Worm (Caenorhabditis elegans) whole organism, L4 larva: ENCODE results near the gene F10C2.3.

ENCODE experiments used
- R02D3.7 ChIP-seq: fragments of 150-350 bp; sonication (generic microtip); optimal IDR thresholded peaks from 3 replicates; lab custom pipeline; 2014; ENCODE audit warnings: missing biosample characterization, missing genetic modification characterization
- T26A8.4 ChIP-seq: fragments of 200-800 bp; sonication (Bioruptor generic); IDR thresholded peaks from 2 replicates; pipeline ENCODE4 v1.3.6; 2022; ENCODE audit warnings: missing genetic modification characterization, missing compliant biosample characterization
- aha-1 ChIP-seq: fragments of 150-350 bp; peaks from one replicate; lab custom pipeline; 2014; ENCODE audit warnings: missing biosample characterization, missing genetic modification characterization
- ama-1 ChIP-seq: fragments of 150-350 bp; optimal IDR thresholded peaks from 2 replicates; lab custom pipeline; 2014; ENCODE audit warnings: inconsistent platforms, mixed read lengths
- ceh-20 ChIP-seq: fragments of 200-800 bp; sonication (Bioruptor generic); IDR thresholded peaks from 2 replicates; pipeline ENCODE4 v1.3.6; 2022; ENCODE audit warnings: missing genetic modification reagents, missing genetic modification characterization, missing compliant biosample characterization
- ceh-82 ChIP-seq: sonication (generic microtip); optimal IDR thresholded peaks from 2 replicates; lab custom pipeline; 2017; ENCODE audit warnings: missing biosample characterization, missing genetic modification characterization
- cey-2 ChIP-seq: sonication (generic microtip); optimal IDR thresholded peaks from 3 replicates; lab custom pipeline; 2017; ENCODE audit warnings: missing genetic modification characterization, mild to moderate bottlenecking, missing compliant biosample characterization, antibody characterized with exemption, borderline replicate concordance; ENCODE audit not compliant: insufficient read depth
- daf-12 ChIP-seq: fragments of 150-350 bp; optimal IDR thresholded peaks from 2 replicates; lab custom pipeline; 2014; ENCODE audit warnings: missing biosample characterization, missing genetic modification reagents, missing genetic modification characterization
- daf-16 ChIP-seq, 3 experiments: sonication (generic microtip); optimal IDR thresholded peaks; 2 replicates each; lab custom pipeline; 2016 to 2017; ENCODE audit warnings: missing genetic modification characterization in 3 of 3, missing genetic modification reagents in 3 of 3, mild to moderate bottlenecking in 2 of 3, missing compliant biosample characterization in 2 of 3, missing biosample characterization in 1 of 3, moderate library complexity in 1 of 3
- dmd-6 ChIP-seq: fragments of 200-800 bp; sonication (Bioruptor generic); IDR thresholded peaks from 2 replicates; pipeline ENCODE4 v1.3.6; 2022; ENCODE audit warnings: missing genetic modification reagents, missing genetic modification characterization, missing compliant biosample characterization
- duxl-1 ChIP-seq: sonication (generic microtip); optimal IDR thresholded peaks from 2 replicates; lab custom pipeline; 2016; ENCODE audit warnings: mild to moderate bottlenecking, missing genetic modification characterization, moderate library complexity, missing compliant biosample characterization; ENCODE audit not compliant: poor library complexity
- dve-1 ChIP-seq: sonication (generic microtip); optimal IDR thresholded peaks from 2 replicates; lab custom pipeline; 2017; ENCODE audit warnings: antibody characterized with exemption, mild to moderate bottlenecking, missing genetic modification characterization, missing compliant biosample characterization; ENCODE audit not compliant: insufficient read depth
- fkh-10 ChIP-seq: fragments of 150-350 bp; optimal IDR thresholded peaks from 2 replicates; lab custom pipeline; 2014; ENCODE audit warnings: missing biosample characterization, missing genetic modification reagents, missing genetic modification characterization
- hlh-11 ChIP-seq: fragments of 200-800 bp; sonication (Bioruptor generic); optimal IDR thresholded peaks from 2 replicates; lab custom pipeline; 2018; ENCODE audit warnings: mild to moderate bottlenecking, missing genetic modification characterization, missing compliant biosample characterization
- hlh-30 ChIP-seq: sonication (generic microtip); optimal IDR thresholded peaks from 2 replicates; lab custom pipeline; 2017; ENCODE audit warnings: antibody characterized with exemption, mild to moderate bottlenecking, missing genetic modification characterization, missing compliant biosample characterization; ENCODE audit not compliant: insufficient read depth
- lim-7 ChIP-seq: fragments of 200-800 bp; sonication (Bioruptor generic); IDR thresholded peaks from 2 replicates; pipeline ENCODE4 v1.3.6; 2022; ENCODE audit warnings: missing genetic modification characterization, missing compliant biosample characterization
- lin-15B ChIP-seq: fragments of 150-350 bp; sonication (generic microtip); optimal IDR thresholded peaks from 3 replicates; lab custom pipeline; 2014; ENCODE audit warnings: missing biosample characterization, missing genetic modification characterization
- lin-29 ChIP-seq: fragments of 200-800 bp; sonication (Bioruptor generic); IDR thresholded peaks from 2 replicates; pipeline ENCODE4 v1.3.6; 2022; ENCODE audit warnings: missing genetic modification reagents, missing genetic modification characterization, missing compliant biosample characterization
- lin-38 ChIP-seq: fragments of 200-800 bp; sonication (Bioruptor generic); IDR thresholded peaks from 2 replicates; pipeline ENCODE4 v1.3.6; 2022; ENCODE audit warnings: missing genetic modification reagents, missing genetic modification characterization, missing compliant biosample characterization
- lir-3 ChIP-seq: sonication (generic microtip); optimal IDR thresholded peaks from 2 replicates; lab custom pipeline; 2016; ENCODE audit warnings: mild to moderate bottlenecking, missing genetic modification characterization, missing compliant biosample characterization
- lsy-2 ChIP-seq, 2 experiments: fragments of 150-350 bp in 1 of 2; sonication (generic microtip) in 1 of 2; optimal IDR thresholded peaks; 2 replicates each; lab custom pipeline; 2014 to 2017; ENCODE audit warnings: missing biosample characterization in 2 of 2, missing genetic modification characterization in 2 of 2
- mdl-1 ChIP-seq, 2 experiments: fragments of 150-350 bp in 1 of 2; sonication (generic microtip) in 1 of 2; optimal IDR thresholded peaks; 2 replicates each; lab custom pipeline; 2014 to 2017; ENCODE audit warnings: missing biosample characterization in 2 of 2, missing genetic modification characterization in 2 of 2
- mdt-29 ChIP-seq: fragments of 200-800 bp; sonication (Bioruptor generic); IDR thresholded peaks from 2 replicates; pipeline ENCODE4 v1.3.6; 2022; ENCODE audit warnings: missing genetic modification reagents, missing genetic modification characterization, missing compliant biosample characterization
- mxl-3 ChIP-seq: fragments of 200-800 bp; sonication (Bioruptor generic); optimal IDR thresholded peaks from 2 replicates; lab custom pipeline; 2018; ENCODE audit warnings: mild to moderate bottlenecking, missing genetic modification characterization, missing compliant biosample characterization
- nhr-11 ChIP-seq: fragments of 150-350 bp; optimal IDR thresholded peaks from 2 replicates; lab custom pipeline; 2014; ENCODE audit warnings: missing biosample characterization, missing genetic modification characterization
- nhr-25 ChIP-seq: sonication (generic microtip); optimal IDR thresholded peaks from 2 replicates; lab custom pipeline; 2017; ENCODE audit warnings: missing genetic modification characterization, mild to moderate bottlenecking, missing compliant biosample characterization, antibody characterized with exemption, moderate library complexity, borderline replicate concordance; ENCODE audit not compliant: insufficient read depth
- nhr-28 ChIP-seq: fragments of 150-350 bp; optimal IDR thresholded peaks from 2 replicates; lab custom pipeline; 2014; ENCODE audit warnings: missing biosample characterization, missing genetic modification characterization
- nhr-42 ChIP-seq: fragments of 200-800 bp; sonication (Bioruptor generic); IDR thresholded peaks from 2 replicates; pipeline ENCODE4 v1.3.6; 2022; ENCODE audit warnings: missing genetic modification characterization, missing compliant biosample characterization
- nhr-48 ChIP-seq: sonication (generic microtip); optimal IDR thresholded peaks from 2 replicates; lab custom pipeline; 2016; ENCODE audit warnings: mild to moderate bottlenecking, missing genetic modification characterization, missing compliant biosample characterization
- nhr-6 ChIP-seq: fragments of 150-350 bp; optimal IDR thresholded peaks from 2 replicates; lab custom pipeline; 2014; ENCODE audit warnings: missing biosample characterization, missing genetic modification characterization
- pha-4 ChIP-seq, 2 experiments: fragments of 150-350 bp in 1 of 2; fragments of 200-800 bp in 1 of 2; sonication (Bioruptor generic) in 1 of 2; IDR thresholded peaks in 1 of 2; optimal IDR thresholded peaks in 1 of 2; 2 replicates each; pipeline versions ENCODE4 v1.3.6 to Lab custom; 2014 to 2022; ENCODE audit warnings: missing genetic modification characterization in 2 of 2, missing genetic modification reagents in 2 of 2, missing biosample characterization in 1 of 2, missing compliant biosample characterization in 1 of 2
- php-3 ChIP-seq: fragments of 200-800 bp; sonication (Bioruptor generic); IDR thresholded peaks from 2 replicates; pipeline ENCODE4 v1.3.6; 2022; ENCODE audit warnings: missing genetic modification reagents, missing genetic modification characterization, missing compliant biosample characterization
- pqm-1 ChIP-seq: sonication (generic microtip); optimal IDR thresholded peaks from 2 replicates; lab custom pipeline; 2017; ENCODE audit warnings: missing biosample characterization, missing genetic modification characterization
- sdz-12 ChIP-seq: fragments of 200-800 bp; sonication (Bioruptor generic); optimal IDR thresholded peaks from 2 replicates; lab custom pipeline; 2018; ENCODE audit warnings: mild to moderate bottlenecking, missing genetic modification characterization, missing compliant biosample characterization
- set-16 ChIP-seq: fragments of 200-800 bp; sonication (Bioruptor generic); IDR thresholded peaks from 2 replicates; pipeline ENCODE4 v1.3.6; 2022; ENCODE audit warnings: missing genetic modification reagents, missing genetic modification characterization, missing compliant biosample characterization
- skn-1 ChIP-seq: fragments of 150-350 bp; optimal IDR thresholded peaks from 2 replicates; lab custom pipeline; 2014; ENCODE audit warnings: missing biosample characterization, missing genetic modification characterization
- spr-3 ChIP-seq: fragments of 200-800 bp; sonication (Bioruptor generic); optimal IDR thresholded peaks from 2 replicates; lab custom pipeline; 2018; ENCODE audit warnings: mild to moderate bottlenecking, missing genetic modification characterization, missing compliant biosample characterization
- tag-97 ChIP-seq: fragments of 200-800 bp; sonication (Bioruptor generic); IDR thresholded peaks from 2 replicates; pipeline ENCODE4 v1.3.6; 2022; ENCODE audit warnings: missing genetic modification characterization, missing compliant biosample characterization

The F10C2.3 gene

ce11 chrV:12001747-12002456 lies 18.2 kb upstream of the F10C2.3 start, which contains the start of gene gcy-33 (continued):
- peak; percentile 2 for TF ChIP-seq nhr-11 (tag; lab: Kevin White, UChicago)
- no peak for TF ChIP-seq pqm-1 (tag; lab: Kevin White, UChicago)
- no peak; the same call in 1 of the 2 replicates for TF ChIP-seq set-16 (GFP tag; lab: Robert Waterston, UW)
- peak; percentile 80 for TF ChIP-seq spr-3 (GFP tag; lab: Kevin White, UChicago)
- TF ChIP-seq daf-16 (GFP tag; optimal IDR thresholded peaks at IDR 0.05; lab: Kevin White, UChicago) = peak; percentile 29 to 88
- peak; percentile 92 for TF ChIP-seq daf-16 (tag; optimal IDR thresholded peaks at IDR 0.05; lab: Kevin White, UChicago)
- TF ChIP-seq hlh-30 (tag; lab: Kevin White, UChicago) = peak; percentile 89
- peak; percentile 82 for TF ChIP-seq nhr-25 (tag; lab: Kevin White, UChicago)
- peak; percentile 62 for TF ChIP-seq mxl-3
- peak; percentile 75 for TF ChIP-seq lir-3
- peak; percentile 93 for TF ChIP-seq duxl-1 (tag; lab: Kevin White, UChicago)
- TF ChIP-seq R02D3.7 (tag; lab: Kevin White, UChicago) = no peak
- no peak for TF ChIP-seq tag-97
- peak; percentile 94 for TF ChIP-seq sdz-12 (GFP tag; lab: Kevin White, UChicago)
- TF ChIP-seq cey-2 (tag; lab: Kevin White, UChicago) = no peak
- no peak for TF ChIP-seq fkh-10 (GFP tag; lab: Kevin White, UChicago)
- TF ChIP-seq nhr-6 (tag; lab: Kevin White, UChicago) = peak; percentile 97
- no peak for TF ChIP-seq lin-15B (tag; lab: Kevin White, UChicago)
- peak; percentile 93 for TF ChIP-seq lim-7 (GFP tag; lab: Robert Waterston, UW)
- peak; percentile 73 for TF ChIP-seq ceh-20 (GFP tag; lab: Robert Waterston, UW)

- TF ChIP-seq daf-12 (tag; lab: Kevin White, UChicago) (no peak), dve-1 (peak; percentile 77), dmd-6 (GFP tag; lab: Robert Waterston, UW) (peak; percentile 56), skn-1 (tag; lab: Kevin White, UChicago) (no peak), nhr-6 (tag; lab: Kevin White, UChicago) (peak; percentile 28), hlh-11 (tag; lab: Kevin White, UChicago) (peak; percentile 41), lin-15B (tag; lab: Kevin White, UChicago) (no peak), daf-16 (GFP tag; optimal IDR thresholded peaks at IDR 0.05; lab: Kevin White, UChicago) (no peak), daf-16 (tag; optimal IDR thresholded peaks at IDR 0.05; lab: Kevin White, UChicago) (peak; percentile 65), mdt-29 (GFP tag; lab: Robert Waterston, UW) (peak; percentile 57; the same call in 1 of the 2 replicates), pqm-1 (tag; lab: Kevin White, UChicago) (peak; percentile 50), php-3 (GFP tag; lab: Robert Waterston, UW) (peak; percentile 40; the same call in 1 of the 2 replicates), T26A8.4 (GFP tag; lab: Robert Waterston, UW) (peak; percentile 67), mdl-1 (tag; optimal IDR thresholded peaks at IDR 0.05; lab: Kevin White, UChicago) (peak in 1 of 2 experiments; percentile 44), lin-29 (no peak), nhr-42 (0 out of 2 replicates have a peak, but pooled peaks have one; percentile 10), nhr-28 (tag; lab: Kevin White, UChicago) (peak; percentile 55), aha-1 (tag; lab: Kevin White, UChicago) (peak; percentile 73), hlh-30 (tag; lab: Kevin White, UChicago) (peak; percentile 19), ama-1 (lab: Kevin White, UChicago) (peak; percentile 45), ceh-82 (no peak), lsy-2 (tag; optimal IDR thresholded peaks at IDR 0.05; lab: Kevin White, UChicago) (peak in 1 of 2 experiments; percentile 20), pha-4 (GFP tag; IDR thresholded peaks at IDR 0.05; lab: Robert Waterston, UW) (no peak), pha-4 (tag; optimal IDR thresholded peaks at IDR 0.05; lab: Kevin White, UChicago) (no peak), lin-38 (GFP tag; lab: Robert Waterston, UW) (no peak), nhr-48 (no peak)
Observed at ce11 chrV:12002866-12003485, 17.1 kb upstream of the F10C2.3 start, which contains the start of gene cpr-9. Gene cpr-9 (plus strand): TSS chrV:12003053.
